Fruit fly (Drosophila melanogaster): ENCODE data around the gene CG15635.

Gene CG15635

DNA sequence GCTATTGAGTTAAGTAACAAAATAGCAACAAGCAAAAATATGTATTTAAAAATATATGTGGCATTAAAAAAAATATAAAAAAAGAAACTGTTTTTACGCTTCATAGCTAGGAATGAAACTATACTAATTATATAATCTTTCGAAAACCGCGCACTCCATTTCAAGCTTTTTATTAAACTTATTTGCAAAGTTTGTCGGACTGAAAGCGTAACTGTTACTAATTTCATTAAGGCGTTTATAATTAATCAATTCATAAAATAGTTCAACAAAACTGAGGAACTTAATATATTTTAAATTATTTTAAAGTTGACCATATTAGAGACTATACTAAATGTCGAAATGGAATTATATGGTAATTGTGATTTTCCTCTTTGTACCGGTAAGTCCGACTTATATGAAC is at the start of gene CG15635:
Gene CG15635 (plus strand): TSS at position 301 of the 400 bp plus-strand sequence.
- TF ChIP-seq noc (tag; optimal IDR thresholded peaks at IDR 0.05): no peak

DNA sequence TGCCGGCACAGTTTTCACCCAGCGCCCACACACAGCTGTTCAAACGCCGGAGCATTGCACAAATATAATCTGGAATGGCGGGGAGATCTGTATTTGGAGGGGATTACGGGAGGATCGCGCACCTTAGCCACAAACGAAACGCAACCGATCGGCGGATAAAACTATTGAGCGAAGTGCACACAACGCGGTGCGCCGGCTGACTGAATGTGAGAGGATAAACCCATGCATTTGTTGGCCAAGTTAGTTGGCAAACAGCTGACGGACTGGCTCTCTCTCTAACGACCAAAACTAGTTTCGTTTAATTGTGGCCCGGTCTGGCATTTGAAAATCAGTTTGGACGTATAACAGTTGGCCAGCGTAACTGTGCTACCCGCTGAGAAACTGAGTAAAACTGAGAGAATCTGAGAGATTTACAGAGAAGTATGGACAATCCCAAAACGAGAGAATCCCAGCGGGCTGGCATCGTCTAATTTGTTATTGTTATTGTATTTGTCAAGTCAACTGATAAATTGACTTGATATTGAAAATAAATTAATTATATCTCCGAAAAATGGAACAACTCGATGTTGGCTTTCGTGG is 47.9 kb upstream of the CG15635 start:
- no peak for TF ChIP-seq noc (tag; optimal IDR thresholded peaks at IDR 0.05)

- TF ChIP-seq noc (tag; optimal IDR thresholded peaks at IDR 0.05): no peak
Measured at dm6 chr2L:4596686-4597085, 46.1 kb upstream of the CG15635 start.

- no peak for TF ChIP-seq noc (tag; optimal IDR thresholded peaks at IDR 0.05)
Measured at dm6 chr2L:4597580-4597979, 45.2 kb upstream of the CG15635 start.

dm6 chr2L:4599812-4600454 is 42.8 kb upstream of the CG15635 start:
- TF ChIP-seq noc (tag; optimal IDR thresholded peaks at IDR 0.05): no peak

- TF ChIP-seq noc (tag; optimal IDR thresholded peaks at IDR 0.05): no peak
Measured at dm6 chr2L:4614140-4614642, 28.6 kb upstream of the CG15635 start, which contains the start of gene dpy. Gene dpy (minus strand): TSS chr2L:4614300.

dm6 chr2L:4619172-4619571 is 23.6 kb upstream of the CG15635 start:
- TF ChIP-seq noc (tag; optimal IDR thresholded peaks at IDR 0.05): no peak

DNA sequence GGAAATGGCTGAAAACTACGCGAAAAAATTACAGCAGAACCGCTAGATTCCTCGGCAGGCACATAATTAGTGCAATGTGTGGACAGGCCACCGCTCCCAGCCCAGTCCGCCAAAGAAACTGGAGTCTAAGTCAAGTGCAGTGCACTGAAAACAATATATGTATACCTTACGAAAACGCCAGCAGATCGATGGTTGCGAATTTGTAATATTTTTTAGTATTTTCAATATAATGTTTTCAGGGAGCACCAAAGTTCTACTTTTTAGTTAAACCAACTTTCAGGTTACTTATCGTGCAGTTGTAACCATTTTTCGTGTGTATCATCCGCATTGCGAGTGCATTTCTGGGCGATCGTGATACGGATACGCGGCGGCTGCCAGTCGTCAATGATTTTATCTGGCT is 20.8 kb upstream of the CG15635 start:
- TF ChIP-seq noc (tag; optimal IDR thresholded peaks at IDR 0.05): no peak

- TF ChIP-seq noc (tag; optimal IDR thresholded peaks at IDR 0.05): no peak
Measured at dm6 chr2L:4626994-4627393, 15.8 kb upstream of the CG15635 start.

dm6 chr2L:4632997-4633396 is 9.8 kb upstream of the CG15635 start:
- TF ChIP-seq noc (tag; optimal IDR thresholded peaks at IDR 0.05): no peak

- no peak for TF ChIP-seq noc (tag; optimal IDR thresholded peaks at IDR 0.05)
Measured at dm6 chr2L:4635376-4635775, 7.4 kb upstream of the CG15635 start.

- TF ChIP-seq noc (tag; optimal IDR thresholded peaks at IDR 0.05): no peak
Measured at dm6 chr2L:4640996-4641395, 1.8 kb upstream of the CG15635 start, which contains the start of gene BG642163. Gene BG642163 (plus strand): TSS chr2L:4641296.

- TF ChIP-seq noc (tag; optimal IDR thresholded peaks at IDR 0.05): no peak
Measured at dm6 chr2L:4646751-4647150, 4.0 kb downstream of the CG15635 start, which contains the start of gene CG43798. Gene CG43798 (plus strand): TSS chr2L:4647051.

DNA sequence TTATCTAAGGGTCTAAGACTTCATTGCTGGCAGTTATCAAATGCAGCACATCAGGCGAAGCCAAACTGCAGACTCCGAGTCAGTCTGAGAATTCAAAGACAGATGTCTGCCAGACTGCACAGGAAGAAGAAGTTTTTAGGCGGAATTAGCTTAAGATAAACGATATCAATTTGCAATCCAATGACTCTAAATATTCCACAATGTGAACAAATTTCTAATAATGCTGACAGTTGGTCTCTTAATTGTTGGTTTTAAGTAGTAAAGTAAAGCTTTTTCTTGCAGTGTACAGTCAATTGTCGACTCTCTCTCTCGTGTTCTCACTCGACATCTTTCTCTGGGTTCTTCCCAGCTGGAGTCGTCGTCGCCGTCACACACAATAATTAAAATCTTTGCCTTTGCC is 6.0 kb downstream of the CG15635 start:
- TF ChIP-seq noc (tag; optimal IDR thresholded peaks at IDR 0.05): no peak

- TF ChIP-seq noc (tag; optimal IDR thresholded peaks at IDR 0.05): no peak
Measured at dm6 chr2L:4650752-4651453, 8.1 kb downstream of the CG15635 start, which contains the start of gene CG3355. Gene CG3355 (plus strand): TSS chr2L:4651403.

DNA sequence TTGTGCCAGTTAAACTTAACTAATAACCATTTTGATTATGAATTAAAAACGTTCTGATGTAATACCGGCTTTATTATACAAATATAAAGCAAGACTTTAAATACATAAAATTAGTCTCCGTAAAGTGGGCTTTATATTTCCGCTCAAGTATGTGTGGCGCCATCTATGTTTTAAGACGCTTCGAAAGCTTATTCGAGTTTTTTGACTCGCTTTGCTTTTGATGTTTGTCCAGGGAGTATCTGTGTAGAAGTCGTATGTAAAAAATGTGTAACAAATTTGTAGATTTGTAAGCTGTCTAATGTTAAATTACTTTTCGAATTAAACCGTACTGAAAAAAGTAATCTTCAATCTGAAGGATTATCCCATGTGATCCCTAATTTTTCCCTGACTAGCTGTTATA is 18.2 kb downstream of the CG15635 start:
- TF ChIP-seq noc (tag; optimal IDR thresholded peaks at IDR 0.05): no peak

dm6 chr2L:4682377-4682776 is 39.6 kb downstream of the CG15635 start, which contains the start of gene CG11929:
Gene CG11929 (plus strand): TSS chr2L:4682677.
- no peak for TF ChIP-seq noc (tag; optimal IDR thresholded peaks at IDR 0.05)
